Worm (Caenorhabditis elegans): Measurements from ENCODE around the gene puf-5.

ce11 chrII:8593840-8594625 is 18.7 kb downstream of the puf-5 start, which contains the start of gene aptf-3:
- TF ChIP-seq W03F9.2 (tag; optimal IDR thresholded peaks at IDR 0.05) (no peak), him-1 (tag; optimal IDR thresholded peaks at IDR 0.05) (no peak), dao-5 (tag; optimal IDR thresholded peaks at IDR 0.05) (no peak)

All from whole organism, L4/young adult.